Worm (Caenorhabditis elegans) whole organism, early embryonic: Measurements from ENCODE around the gene nlp-1.

Source experiments
- aly-1 ChIP-seq: sonication (generic microtip); optimal IDR thresholded peaks from 2 replicates; lab custom pipeline; 2016; ENCODE audit warnings: missing genetic modification characterization, missing compliant biosample characterization
- ama-1 ChIP-seq: fragments of 150-350 bp; optimal IDR thresholded peaks from 2 replicates; lab custom pipeline; 2014
- ceh-36 ChIP-seq: sonication (generic microtip); optimal IDR thresholded peaks from 2 replicates; lab custom pipeline; 2016; ENCODE audit warnings: missing genetic modification characterization, inconsistent platforms, missing compliant biosample characterization
- ets-7 ChIP-seq: sonication (generic microtip); optimal IDR thresholded peaks from 2 replicates; lab custom pipeline; 2016; ENCODE audit warnings: missing genotype, missing genetic modification characterization, missing compliant biosample characterization
- flt-1 ChIP-seq: fragments of 200-800 bp; sonication (Bioruptor generic); IDR thresholded peaks from 2 replicates; pipeline ENCODE4 v1.3.6; 2022; ENCODE audit warnings: missing genetic modification characterization, missing compliant biosample characterization
- hmbx-1 ChIP-seq: sonication (generic microtip); optimal IDR thresholded peaks from 2 replicates; lab custom pipeline; 2016; ENCODE audit warnings: mild to moderate bottlenecking, missing genetic modification characterization, missing compliant biosample characterization
- pes-1 ChIP-seq: fragments of 200-800 bp; sonication (Bioruptor generic); IDR thresholded peaks from 2 replicates; pipeline ENCODE4 v1.3.6; 2022; ENCODE audit warnings: missing genetic modification reagents, missing genetic modification characterization, missing compliant biosample characterization
- scrt-1 ChIP-seq: fragments of 200-800 bp; sonication (Bioruptor generic); IDR thresholded peaks from 2 replicates; pipeline ENCODE4 v1.3.6; 2022; ENCODE audit warnings: missing genetic modification characterization, missing compliant biosample characterization
- tbx-11 ChIP-seq: fragments of 200-800 bp; sonication (Bioruptor generic); IDR thresholded peaks from 2 replicates; pipeline ENCODE4 v1.3.6; 2022; ENCODE audit warnings: missing genetic modification characterization, missing compliant biosample characterization

DNA sequence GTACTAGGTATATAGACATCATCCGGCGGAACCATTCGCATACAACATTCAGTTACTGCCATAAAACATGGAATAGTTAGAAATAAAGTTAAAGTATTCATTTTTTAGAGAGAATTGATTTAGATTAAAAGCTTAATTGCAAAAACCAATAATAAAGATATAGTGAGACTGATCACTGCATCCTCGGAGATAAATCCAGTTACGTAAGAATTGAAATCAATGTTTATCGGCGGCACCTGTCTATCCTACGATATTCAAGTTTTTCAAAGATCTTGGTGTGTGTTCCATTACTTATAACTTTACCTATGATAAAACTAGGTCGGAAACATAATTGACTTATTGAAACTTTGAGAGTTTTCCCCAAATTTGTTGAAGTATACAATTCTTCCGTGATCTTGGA lies 32.0 kb downstream of the nlp-1 start, which contains the start of gene T14G12.6:
- TF ChIP-seq flt-1, result no peak
- TF ChIP-seq ets-7 (tag; lab: Kevin White, UChicago), result no peak
- TF ChIP-seq ama-1 (lab: Kevin White, UChicago), result no peak
- TF ChIP-seq pes-1 (GFP tag; lab: Robert Waterston, UW), result no peak
- TF ChIP-seq ceh-36 (tag; lab: Kevin White, UChicago), result no peak
- TF ChIP-seq hmbx-1 (tag; lab: Kevin White, UChicago), result no peak
- no peak for TF ChIP-seq scrt-1 (GFP tag; lab: Robert Waterston, UW)
- no peak for TF ChIP-seq tbx-11
- TF ChIP-seq aly-1, result no peak
